Worm (Caenorhabditis elegans) whole organism, L2 larva: ENCODE data around the gene H01M10.1.

Experiments used
- C34F6.9 ChIP-seq: fragments of 150-350 bp; optimal IDR thresholded peaks from 2 replicates; lab custom pipeline; 2014; ENCODE audit warnings: missing biosample characterization, missing genetic modification characterization
- F13H6.1 ChIP-seq: sonication (generic microtip); optimal IDR thresholded peaks from 2 replicates; lab custom pipeline; 2016; ENCODE audit warnings: missing genetic modification characterization, missing compliant biosample characterization
- R02D3.7 ChIP-seq: fragments of 150-350 bp; optimal IDR thresholded peaks from 2 replicates; lab custom pipeline; 2014; ENCODE audit warnings: missing biosample characterization, missing genetic modification characterization
- Y55F3AM.14 ChIP-seq: fragments of 200-800 bp; sonication (Bioruptor generic); optimal IDR thresholded peaks from 2 replicates; lab custom pipeline; 2018; ENCODE audit warnings: mild to moderate bottlenecking, missing genetic modification characterization, missing compliant biosample characterization
- ZK546.5 ChIP-seq: sonication (generic microtip); optimal IDR thresholded peaks from 2 replicates; lab custom pipeline; 2017; ENCODE audit warnings: missing biosample characterization, missing genetic modification characterization
- alr-1 ChIP-seq: fragments of 150-350 bp; optimal IDR thresholded peaks from 2 replicates; lab custom pipeline; 2014; ENCODE audit warnings: missing biosample characterization, missing genetic modification characterization
- aly-2 ChIP-seq: fragments of 150-350 bp; optimal IDR thresholded peaks from 2 replicates; lab custom pipeline; 2014; ENCODE audit warnings: missing biosample characterization, missing genetic modification characterization
- ama-1 ChIP-seq: fragments of 150-350 bp; optimal IDR thresholded peaks from 2 replicates; lab custom pipeline; 2018; ENCODE audit warnings: inconsistent platforms
- blmp-1 ChIP-seq: sonication (generic microtip); optimal IDR thresholded peaks from 2 replicates; lab custom pipeline; 2017; ENCODE audit warnings: missing genetic modification characterization, mild to moderate bottlenecking, missing compliant biosample characterization, antibody characterized with exemption, moderate library complexity; ENCODE audit not compliant: insufficient read depth
- ceh-16 ChIP-seq: fragments of 150-350 bp; optimal IDR thresholded peaks from 2 replicates; lab custom pipeline; 2014; ENCODE audit warnings: missing biosample characterization, missing genetic modification characterization
- ceh-82 ChIP-seq: fragments of 150-350 bp; optimal IDR thresholded peaks from 2 replicates; lab custom pipeline; 2014; ENCODE audit warnings: missing biosample characterization, missing genetic modification characterization
- crh-2 ChIP-seq: sonication (generic microtip); optimal IDR thresholded peaks from 2 replicates; lab custom pipeline; 2017; ENCODE audit warnings: missing biosample characterization, missing genetic modification characterization
- dmd-4 ChIP-seq: sonication (generic microtip); optimal IDR thresholded peaks from 2 replicates; lab custom pipeline; 2017; ENCODE audit warnings: missing biosample characterization, missing genetic modification characterization
- egl-27 ChIP-seq: sonication (generic microtip); optimal IDR thresholded peaks from 3 replicates; lab custom pipeline; 2017; ENCODE audit warnings: missing biosample characterization, missing genetic modification reagents, missing genetic modification characterization
- elt-1 ChIP-seq: fragments of 150-350 bp; optimal IDR thresholded peaks from 2 replicates; lab custom pipeline; 2014; ENCODE audit warnings: missing biosample characterization, missing genetic modification characterization
- fos-1 ChIP-seq: fragments of 150-350 bp; optimal IDR thresholded peaks from 2 replicates; lab custom pipeline; 2014; ENCODE audit warnings: missing biosample characterization, missing genetic modification characterization
- lin-11 ChIP-seq: fragments of 150-350 bp; sonication (generic microtip); optimal IDR thresholded peaks from 2 replicates; lab custom pipeline; 2014; ENCODE audit warnings: missing biosample characterization, missing genetic modification characterization, inconsistent platforms, mixed read lengths
- lin-13 ChIP-seq: fragments of 150-350 bp; optimal IDR thresholded peaks from 2 replicates; lab custom pipeline; 2014; ENCODE audit warnings: missing biosample characterization, missing genetic modification reagents, missing genetic modification characterization
- lsy-2 ChIP-seq, 2 experiments: fragments of 150-350 bp in 1 of 2; sonication (generic microtip) in 1 of 2; optimal IDR thresholded peaks; 2 replicates each; lab custom pipeline; 2014 to 2017; ENCODE audit warnings: missing biosample characterization in 2 of 2, missing genetic modification characterization in 2 of 2
- mbf-1 ChIP-seq: sonication (generic microtip); optimal IDR thresholded peaks from 2 replicates; lab custom pipeline; 2017; ENCODE audit warnings: missing biosample characterization, missing genetic modification characterization
- mdl-1 ChIP-seq, 2 experiments: fragments of 150-350 bp in 1 of 2; sonication (generic microtip) in 1 of 2; optimal IDR thresholded peaks; 2 replicates each; lab custom pipeline; 2017; ENCODE audit warnings: missing biosample characterization in 2 of 2, missing genetic modification characterization in 2 of 2
- nhr-10 ChIP-seq: sonication (generic microtip); optimal IDR thresholded peaks from 2 replicates; lab custom pipeline; 2017; ENCODE audit warnings: missing biosample characterization, missing genetic modification characterization
- nhr-11 ChIP-seq: fragments of 150-350 bp; optimal IDR thresholded peaks from 2 replicates; lab custom pipeline; 2014; ENCODE audit warnings: missing biosample characterization, missing genetic modification characterization
- nhr-21 ChIP-seq: fragments of 150-350 bp; optimal IDR thresholded peaks from 2 replicates; lab custom pipeline; 2014; ENCODE audit warnings: missing biosample characterization, missing genetic modification characterization
- nhr-23 ChIP-seq: fragments of 150-350 bp; optimal IDR thresholded peaks from 2 replicates; lab custom pipeline; 2014; ENCODE audit warnings: missing biosample characterization, missing genetic modification reagents, missing genetic modification characterization
- nhr-237 ChIP-seq: fragments of 150-350 bp; optimal IDR thresholded peaks from 2 replicates; lab custom pipeline; 2014; ENCODE audit warnings: missing biosample characterization, missing genetic modification characterization
- nhr-25 ChIP-seq: fragments of 150-350 bp; sonication (generic microtip); optimal IDR thresholded peaks from 3 replicates; lab custom pipeline; 2014; ENCODE audit warnings: missing biosample characterization, missing genetic modification characterization
- nhr-6 ChIP-seq: fragments of 150-350 bp; optimal IDR thresholded peaks from 2 replicates; lab custom pipeline; 2014; ENCODE audit warnings: missing biosample characterization, missing genetic modification characterization
- peb-1 ChIP-seq: fragments of 150-350 bp; optimal IDR thresholded peaks from 2 replicates; lab custom pipeline; 2014; ENCODE audit warnings: missing biosample characterization, missing genetic modification characterization
- sem-4 ChIP-seq: fragments of 150-350 bp; optimal IDR thresholded peaks from 2 replicates; lab custom pipeline; 2014; ENCODE audit warnings: missing biosample characterization, missing genetic modification reagents, missing genetic modification characterization
- skn-1 ChIP-seq: sonication (generic microtip); optimal IDR thresholded peaks from 2 replicates; lab custom pipeline; 2017; ENCODE audit warnings: missing biosample characterization, missing genetic modification characterization
- sma-3 ChIP-seq: sonication (generic microtip); optimal IDR thresholded peaks from 2 replicates; lab custom pipeline; 2016; ENCODE audit warnings: missing genetic modification reagents, missing genetic modification characterization, missing compliant biosample characterization
- sma-9 ChIP-seq, 2 experiments: fragments of 150-350 bp in 1 of 2; sonication (generic microtip) in 1 of 2; optimal IDR thresholded peaks; 2 replicates each; lab custom pipeline; 2014 to 2016; ENCODE audit warnings: missing genetic modification characterization in 2 of 2, mild to moderate bottlenecking in 1 of 2, missing biosample characterization in 1 of 2, missing compliant biosample characterization in 1 of 2, missing genetic modification reagents in 1 of 2, moderate library complexity in 1 of 2
- snpc-4 ChIP-seq: fragments of 150-350 bp; optimal IDR thresholded peaks from 2 replicates; lab custom pipeline; 2014; ENCODE audit warnings: missing biosample characterization, missing genetic modification characterization
- unc-39 ChIP-seq: fragments of 150-350 bp; optimal IDR thresholded peaks from 2 replicates; lab custom pipeline; 2014; ENCODE audit warnings: missing biosample characterization, missing genetic modification characterization
- unc-62 ChIP-seq: fragments of 150-350 bp; optimal IDR thresholded peaks from 2 replicates; lab custom pipeline; 2014; ENCODE audit warnings: missing biosample characterization, missing genetic modification reagents, missing genetic modification characterization
- zag-1 ChIP-seq: fragments of 150-350 bp; optimal IDR thresholded peaks from 2 replicates; lab custom pipeline; 2014; ENCODE audit warnings: missing biosample characterization, missing genetic modification characterization
- ztf-1 ChIP-seq: fragments of 200-800 bp; sonication (Bioruptor generic); conservative IDR thresholded peaks from 2 replicates; pipeline ENCODE4 v1.3.6; 2022; ENCODE audit warnings: missing genetic modification characterization, missing compliant biosample characterization
- ztf-11 ChIP-seq: sonication (generic microtip); optimal IDR thresholded peaks from 2 replicates; lab custom pipeline; 2017; ENCODE audit warnings: missing biosample characterization, missing genetic modification characterization
- ztf-4 ChIP-seq: fragments of 150-350 bp; optimal IDR thresholded peaks from 2 replicates; lab custom pipeline; 2014; ENCODE audit warnings: missing biosample characterization, missing genetic modification characterization

H01M10.1 gene

ce11 chrX:2567761-2568160, 12.6 kb downstream of the H01M10.1 start:
- no peak for TF ChIP-seq crh-2 (tag; lab: Kevin White, UChicago)
- TF ChIP-seq nhr-6: no peak
- no peak for TF ChIP-seq alr-1 (tag; lab: Kevin White, UChicago)
- TF ChIP-seq sma-9 (GFP tag; optimal IDR thresholded peaks at IDR 0.05; lab: Kevin White, UChicago): peak; percentile 28
- no peak for TF ChIP-seq sma-9 (tag; optimal IDR thresholded peaks at IDR 0.05; lab: Kevin White, UChicago)
- TF ChIP-seq nhr-25: no peak
- no peak for TF ChIP-seq ceh-16 (tag; lab: Kevin White, UChicago)
- no peak for TF ChIP-seq ztf-11 (tag; lab: Kevin White, UChicago)
- TF ChIP-seq nhr-10 (tag; lab: Kevin White, UChicago): no peak
- TF ChIP-seq, all 48 proteins: peak for 1

- TF ChIP-seq egl-27 (tag; lab: Kevin White, UChicago): no peak
- peak; percentile 77 for TF ChIP-seq fos-1 (tag; lab: Kevin White, UChicago)
Measured at ce11 chrX:2565308-2565773, 15.0 kb downstream of the H01M10.1 start, which contains the start of gene F52H2.15. Gene F52H2.15, plus strand, starts transcription at chrX:2565358.

ce11 chrX:2564047-2564446, 16.3 kb downstream of the H01M10.1 start, which contains the start of gene dhcr-24:
Gene dhcr-24, minus strand, starts transcription at chrX:2564147.
- TF ChIP-seq ztf-4 (tag; lab: Kevin White, UChicago) (no peak), C34F6.9 (tag; lab: Kevin White, UChicago) (no peak), ama-1 (lab: Kevin White, UChicago) (no peak), zag-1 (tag; lab: Kevin White, UChicago) (no peak), aly-2 (no peak), peb-1 (tag; lab: Kevin White, UChicago) (no peak), nhr-21 (tag; lab: Kevin White, UChicago) (no peak), mdl-1 (tag; optimal IDR thresholded peaks at IDR 0.05; lab: Kevin White, UChicago) (no peak), dmd-4 (tag; lab: Kevin White, UChicago) (no peak), ceh-16 (tag; lab: Kevin White, UChicago) (no peak), nhr-11 (tag; lab: Kevin White, UChicago) (no peak), nhr-237 (tag; lab: Kevin White, UChicago) (no peak), alr-1 (tag; lab: Kevin White, UChicago) (no peak), nhr-23 (tag; lab: Kevin White, UChicago) (no peak), unc-62 (no peak)
- TF ChIP-seq, all 48 proteins: peak for 0

- no peak for TF ChIP-seq lin-13 (GFP tag; lab: Kevin White, UChicago)
Measured at ce11 chrX:2559979-2560378, 20.4 kb downstream of the H01M10.1 start, which contains the start of gene F52H2.5. Gene F52H2.5, minus strand, starts transcription at chrX:2560079.

- TF ChIP-seq lsy-2 (tag; optimal IDR thresholded peaks at IDR 0.05; lab: Kevin White, UChicago): peak in 1 of 2 experiments; percentile 74
- no peak for TF ChIP-seq ceh-82 (tag; lab: Kevin White, UChicago)
- TF ChIP-seq egl-27 (tag; lab: Kevin White, UChicago): peak; percentile 51
- peak; percentile 48 for TF ChIP-seq lin-13 (GFP tag; lab: Kevin White, UChicago)
- peak; percentile 53 for TF ChIP-seq sem-4 (tag; lab: Kevin White, UChicago)
- no peak for TF ChIP-seq unc-39 (tag; lab: Kevin White, UChicago)
- peak; percentile 20 for TF ChIP-seq crh-2 (tag; lab: Kevin White, UChicago)
- TF ChIP-seq F13H6.1 (tag; lab: Kevin White, UChicago): peak; percentile 30
- no peak for TF ChIP-seq alr-1 (tag; lab: Kevin White, UChicago)
- peak; percentile 37 for TF ChIP-seq nhr-25
Measured at ce11 chrX:2559399-2559798, 21.0 kb downstream of the H01M10.1 start.

ce11 chrX:2553433-2553860, 26.9 kb downstream of the H01M10.1 start:
- TF ChIP-seq ama-1 (lab: Kevin White, UChicago): no peak
- TF ChIP-seq elt-1: no peak
- TF ChIP-seq sem-4 (tag; lab: Kevin White, UChicago): peak; percentile 67
- peak; percentile 71 for TF ChIP-seq fos-1 (tag; lab: Kevin White, UChicago)
- TF ChIP-seq ZK546.5 (tag; lab: Kevin White, UChicago): no peak
- peak; percentile 63 for TF ChIP-seq C34F6.9 (tag; lab: Kevin White, UChicago)
- TF ChIP-seq unc-39 (tag; lab: Kevin White, UChicago): no peak
- TF ChIP-seq ztf-4 (tag; lab: Kevin White, UChicago): peak; percentile 13
- TF ChIP-seq R02D3.7 (tag; lab: Kevin White, UChicago): no peak
- TF ChIP-seq nhr-21 (tag; lab: Kevin White, UChicago): peak; percentile 73
- TF ChIP-seq sma-9 (GFP tag; optimal IDR thresholded peaks at IDR 0.05; lab: Kevin White, UChicago): peak; percentile 58
- TF ChIP-seq sma-9 (tag; optimal IDR thresholded peaks at IDR 0.05; lab: Kevin White, UChicago): no peak
- no peak for TF ChIP-seq ztf-1 (GFP tag; lab: Robert Waterston, UW)
- no peak for TF ChIP-seq mbf-1 (tag; lab: Kevin White, UChicago)
- TF ChIP-seq lin-13 (GFP tag; lab: Kevin White, UChicago): peak; percentile 58
- no peak for TF ChIP-seq ceh-82 (tag; lab: Kevin White, UChicago)
- TF ChIP-seq skn-1 (tag; lab: Kevin White, UChicago): no peak
- no peak for TF ChIP-seq lin-11 (tag; lab: Kevin White, UChicago)
- TF ChIP-seq ceh-16 (tag; lab: Kevin White, UChicago): no peak
- TF ChIP-seq snpc-4: no peak
- peak; percentile 57 for TF ChIP-seq blmp-1 (tag; lab: Kevin White, UChicago)
- no peak for TF ChIP-seq alr-1 (tag; lab: Kevin White, UChicago)
- TF ChIP-seq aly-2: no peak
- peak; percentile 56 for TF ChIP-seq Y55F3AM.14 (GFP tag; lab: Kevin White, UChicago)
- peak; percentile 56 for TF ChIP-seq nhr-11 (tag; lab: Kevin White, UChicago)
- TF ChIP-seq sma-3 (GFP tag; lab: Kevin White, UChicago): peak; percentile 55
